Worm (Caenorhabditis elegans) whole organism, L4 larva: ENCODE data around the gene nas-3.

Source experiments
- D1046.2 ChIP-seq: fragments of 200-800 bp; sonication (Bioruptor generic); IDR thresholded peaks from 2 replicates; pipeline ENCODE4 v1.3.6; 2022; ENCODE audit warnings: missing genetic modification characterization, missing compliant biosample characterization
- F44E2.7 ChIP-seq: fragments of 200-800 bp; sonication (Bioruptor generic); IDR thresholded peaks from 2 replicates; pipeline ENCODE4 v2.1.2; 2022; ENCODE audit warnings: missing genetic modification characterization, missing compliant biosample characterization
- T20F7.1 ChIP-seq: fragments of 200-800 bp; sonication (Bioruptor generic); optimal IDR thresholded peaks from 2 replicates; lab custom pipeline; 2018; ENCODE audit warnings: mild to moderate bottlenecking, missing genetic modification characterization, missing compliant biosample characterization
- T26A8.4 ChIP-seq: fragments of 200-800 bp; sonication (Bioruptor generic); IDR thresholded peaks from 2 replicates; pipeline ENCODE4 v1.3.6; 2022; ENCODE audit warnings: missing genetic modification characterization, missing compliant biosample characterization
- aha-1 ChIP-seq: fragments of 150-350 bp; peaks from one replicate; lab custom pipeline; 2014; ENCODE audit warnings: missing biosample characterization, missing genetic modification characterization
- ama-1 ChIP-seq: fragments of 150-350 bp; optimal IDR thresholded peaks from 2 replicates; lab custom pipeline; 2014; ENCODE audit warnings: inconsistent platforms, mixed read lengths
- attf-4 ChIP-seq: sonication (generic microtip); optimal IDR thresholded peaks from 3 replicates; lab custom pipeline; 2017; ENCODE audit warnings: missing biosample characterization, missing genetic modification characterization
- ceh-20 ChIP-seq: fragments of 200-800 bp; sonication (Bioruptor generic); IDR thresholded peaks from 2 replicates; pipeline ENCODE4 v1.3.6; 2022; ENCODE audit warnings: missing genetic modification reagents, missing genetic modification characterization, missing compliant biosample characterization
- ces-1 ChIP-seq: fragments of 150-350 bp; sonication (generic microtip); optimal IDR thresholded peaks from 4 replicates; lab custom pipeline; 2014; ENCODE audit warnings: missing biosample characterization, missing genetic modification reagents, missing genetic modification characterization
- daf-12 ChIP-seq: fragments of 150-350 bp; optimal IDR thresholded peaks from 2 replicates; lab custom pipeline; 2014; ENCODE audit warnings: missing biosample characterization, missing genetic modification reagents, missing genetic modification characterization
- daf-16 ChIP-seq, 3 experiments: sonication (generic microtip); optimal IDR thresholded peaks; 2 replicates each; lab custom pipeline; 2016 to 2017; ENCODE audit warnings: missing genetic modification characterization in 3 of 3, missing genetic modification reagents in 3 of 3, mild to moderate bottlenecking in 2 of 3, missing compliant biosample characterization in 2 of 3, missing biosample characterization in 1 of 3, moderate library complexity in 1 of 3
- dve-1 ChIP-seq: sonication (generic microtip); optimal IDR thresholded peaks from 2 replicates; lab custom pipeline; 2017; ENCODE audit warnings: antibody characterized with exemption, mild to moderate bottlenecking, missing genetic modification characterization, missing compliant biosample characterization; ENCODE audit not compliant: insufficient read depth
- egl-27 ChIP-seq: sonication (generic microtip); optimal IDR thresholded peaks from 3 replicates; lab custom pipeline; 2017; ENCODE audit warnings: missing biosample characterization, missing genetic modification reagents, missing genetic modification characterization
- fkh-10 ChIP-seq: fragments of 150-350 bp; optimal IDR thresholded peaks from 2 replicates; lab custom pipeline; 2014; ENCODE audit warnings: missing biosample characterization, missing genetic modification reagents, missing genetic modification characterization
- gei-8 ChIP-seq: fragments of 200-800 bp; sonication (Bioruptor generic); optimal IDR thresholded peaks from 2 replicates; lab custom pipeline; 2018; ENCODE audit warnings: mild to moderate bottlenecking, missing genetic modification characterization, missing compliant biosample characterization
- hif-1 ChIP-seq, 2 experiments: sonication (generic microtip); optimal IDR thresholded peaks; 2 replicates each; lab custom pipeline; 2016 to 2017; ENCODE audit warnings: missing compliant biosample characterization in 2 of 2, missing genetic modification characterization in 2 of 2, missing genetic modification reagents in 2 of 2, missing genotype in 2 of 2, mild to moderate bottlenecking in 1 of 2
- hlh-11 ChIP-seq: fragments of 200-800 bp; sonication (Bioruptor generic); optimal IDR thresholded peaks from 2 replicates; lab custom pipeline; 2018; ENCODE audit warnings: mild to moderate bottlenecking, missing genetic modification characterization, missing compliant biosample characterization
- hlh-30 ChIP-seq: sonication (generic microtip); optimal IDR thresholded peaks from 2 replicates; lab custom pipeline; 2017; ENCODE audit warnings: antibody characterized with exemption, mild to moderate bottlenecking, missing genetic modification characterization, missing compliant biosample characterization; ENCODE audit not compliant: insufficient read depth
- hmg-1.1 ChIP-seq: fragments of 200-800 bp; sonication (Bioruptor generic); IDR thresholded peaks from 2 replicates; pipeline ENCODE4 v1.3.6; 2022; ENCODE audit warnings: missing genetic modification reagents, missing genetic modification characterization, missing compliant biosample characterization
- jun-1 ChIP-seq: fragments of 150-350 bp; optimal IDR thresholded peaks from 2 replicates; lab custom pipeline; 2014; ENCODE audit warnings: missing biosample characterization, missing genetic modification reagents, missing genetic modification characterization
- lim-7 ChIP-seq: fragments of 200-800 bp; sonication (Bioruptor generic); IDR thresholded peaks from 2 replicates; pipeline ENCODE4 v1.3.6; 2022; ENCODE audit warnings: missing genetic modification characterization, missing compliant biosample characterization
- lin-29 ChIP-seq: fragments of 200-800 bp; sonication (Bioruptor generic); IDR thresholded peaks from 2 replicates; pipeline ENCODE4 v1.3.6; 2022; ENCODE audit warnings: missing genetic modification reagents, missing genetic modification characterization, missing compliant biosample characterization
- lin-38 ChIP-seq: fragments of 200-800 bp; sonication (Bioruptor generic); IDR thresholded peaks from 2 replicates; pipeline ENCODE4 v1.3.6; 2022; ENCODE audit warnings: missing genetic modification reagents, missing genetic modification characterization, missing compliant biosample characterization
- lin-39 ChIP-seq: fragments of 150-350 bp; optimal IDR thresholded peaks from 2 replicates; lab custom pipeline; 2014; ENCODE audit warnings: missing biosample characterization, missing genetic modification reagents, missing genetic modification characterization
- lsy-2 ChIP-seq, 2 experiments: fragments of 150-350 bp in 1 of 2; sonication (generic microtip) in 1 of 2; optimal IDR thresholded peaks; 2 replicates each; lab custom pipeline; 2014 to 2017; ENCODE audit warnings: missing biosample characterization in 2 of 2, missing genetic modification characterization in 2 of 2
- madf-9 ChIP-seq: fragments of 200-800 bp; sonication (Bioruptor generic); conservative IDR thresholded peaks from 2 replicates; pipeline ENCODE4 v1.3.6; 2022; ENCODE audit warnings: missing genetic modification reagents, missing genetic modification characterization, missing compliant biosample characterization
- mdt-29 ChIP-seq: fragments of 200-800 bp; sonication (Bioruptor generic); IDR thresholded peaks from 2 replicates; pipeline ENCODE4 v1.3.6; 2022; ENCODE audit warnings: missing genetic modification reagents, missing genetic modification characterization, missing compliant biosample characterization
- mxl-2 ChIP-seq: fragments of 200-800 bp; sonication (Bioruptor generic); conservative IDR thresholded peaks from 2 replicates; pipeline ENCODE4 v1.3.6; 2022; ENCODE audit warnings: missing genetic modification reagents, missing genetic modification characterization, missing compliant biosample characterization
- mxl-3 ChIP-seq: fragments of 200-800 bp; sonication (Bioruptor generic); optimal IDR thresholded peaks from 2 replicates; lab custom pipeline; 2018; ENCODE audit warnings: mild to moderate bottlenecking, missing genetic modification characterization, missing compliant biosample characterization
- nhr-102 ChIP-seq: sonication (generic microtip); optimal IDR thresholded peaks from 2 replicates; lab custom pipeline; 2016; ENCODE audit warnings: mild to moderate bottlenecking, missing genetic modification characterization, moderate library complexity, missing compliant biosample characterization
- nhr-11 ChIP-seq: fragments of 150-350 bp; optimal IDR thresholded peaks from 2 replicates; lab custom pipeline; 2014; ENCODE audit warnings: missing biosample characterization, missing genetic modification characterization
- nhr-28 ChIP-seq: fragments of 150-350 bp; optimal IDR thresholded peaks from 2 replicates; lab custom pipeline; 2014; ENCODE audit warnings: missing biosample characterization, missing genetic modification characterization
- nhr-77 ChIP-seq: fragments of 150-350 bp; optimal IDR thresholded peaks from 2 replicates; lab custom pipeline; 2014; ENCODE audit warnings: missing biosample characterization, missing genetic modification characterization
- pha-4 ChIP-seq, 2 experiments: fragments of 150-350 bp in 1 of 2; fragments of 200-800 bp in 1 of 2; sonication (Bioruptor generic) in 1 of 2; IDR thresholded peaks in 1 of 2; optimal IDR thresholded peaks in 1 of 2; 2 replicates each; pipeline versions ENCODE4 v1.3.6 to Lab custom; 2014 to 2022; ENCODE audit warnings: missing genetic modification characterization in 2 of 2, missing genetic modification reagents in 2 of 2, missing biosample characterization in 1 of 2, missing compliant biosample characterization in 1 of 2
- set-16 ChIP-seq: fragments of 200-800 bp; sonication (Bioruptor generic); IDR thresholded peaks from 2 replicates; pipeline ENCODE4 v1.3.6; 2022; ENCODE audit warnings: missing genetic modification reagents, missing genetic modification characterization, missing compliant biosample characterization
- spr-3 ChIP-seq: fragments of 200-800 bp; sonication (Bioruptor generic); optimal IDR thresholded peaks from 2 replicates; lab custom pipeline; 2018; ENCODE audit warnings: mild to moderate bottlenecking, missing genetic modification characterization, missing compliant biosample characterization
- tag-97 ChIP-seq: fragments of 200-800 bp; sonication (Bioruptor generic); IDR thresholded peaks from 2 replicates; pipeline ENCODE4 v1.3.6; 2022; ENCODE audit warnings: missing genetic modification characterization, missing compliant biosample characterization
- tra-1 ChIP-seq: fragments of 200-800 bp; sonication (Bioruptor generic); IDR thresholded peaks from 2 replicates; pipeline ENCODE4 v1.3.6; 2022; ENCODE audit warnings: missing genetic modification reagents, missing genetic modification characterization, missing compliant biosample characterization
- unc-39 ChIP-seq: sonication (generic microtip); optimal IDR thresholded peaks from 2 replicates; lab custom pipeline; 2017; ENCODE audit warnings: missing biosample characterization, missing genetic modification characterization
- vab-7 ChIP-seq: fragments of 200-800 bp; sonication (Bioruptor generic); IDR thresholded peaks from 2 replicates; pipeline ENCODE4 v1.3.6; 2022; ENCODE audit warnings: missing genetic modification reagents, missing genetic modification characterization, missing compliant biosample characterization
- zag-1 ChIP-seq: fragments of 150-350 bp; optimal IDR thresholded peaks from 2 replicates; lab custom pipeline; 2014; ENCODE audit warnings: missing biosample characterization, missing genetic modification characterization
- zip-11 ChIP-seq: fragments of 200-800 bp; sonication (Bioruptor generic); IDR thresholded peaks from 2 replicates; pipeline ENCODE4 v1.3.6; 2022; ENCODE audit warnings: missing genetic modification characterization, missing compliant biosample characterization
- zip-2 ChIP-seq: fragments of 150-350 bp; optimal IDR thresholded peaks from 2 replicates; lab custom pipeline; 2014; ENCODE audit warnings: missing biosample characterization, missing genetic modification characterization
- ztf-11 ChIP-seq: fragments of 150-350 bp; optimal IDR thresholded peaks from 2 replicates; lab custom pipeline; 2014; ENCODE audit warnings: missing biosample characterization, missing genetic modification characterization

nas-3 gene

ce11 chrV:9465529-9465928 lies 12.4 kb upstream of the nas-3 start:
- no peak for TF ChIP-seq zip-2
- no peak for TF ChIP-seq gei-8 (GFP tag; lab: Kevin White, UChicago)
- no peak for TF ChIP-seq mdt-29 (GFP tag; lab: Robert Waterston, UW)
- no peak for TF ChIP-seq F44E2.7 (GFP tag; lab: Robert Waterston, UW)
- TF ChIP-seq lim-7 (GFP tag; lab: Robert Waterston, UW): no peak
- no peak for TF ChIP-seq lsy-2 (tag; optimal IDR thresholded peaks at IDR 0.05; lab: Kevin White, UChicago)
- no peak for TF ChIP-seq jun-1 (tag; lab: Kevin White, UChicago)

- TF ChIP-seq ama-1 (lab: Kevin White, UChicago): no peak
- TF ChIP-seq lin-29 (GFP tag; lab: Robert Waterston, UW): no peak
- no peak for TF ChIP-seq nhr-11 (tag; lab: Kevin White, UChicago)
- TF ChIP-seq mxl-2 (GFP tag; lab: Robert Waterston, UW): no peak
- TF ChIP-seq lsy-2 (tag; optimal IDR thresholded peaks at IDR 0.05; lab: Kevin White, UChicago): no peak
- no peak for TF ChIP-seq lin-38 (GFP tag; lab: Robert Waterston, UW)
- TF ChIP-seq hif-1 (tag; optimal IDR thresholded peaks at IDR 0.05; lab: Kevin White, UChicago): no peak
- TF ChIP-seq ces-1 (GFP tag; lab: Kevin White, UChicago): no peak
- TF ChIP-seq F44E2.7 (GFP tag; lab: Robert Waterston, UW): no peak
- TF ChIP-seq nhr-102 (tag; lab: Kevin White, UChicago): no peak
- no peak for TF ChIP-seq T26A8.4 (GFP tag; lab: Robert Waterston, UW)
- no peak for TF ChIP-seq lin-39 (tag; lab: Kevin White, UChicago)
- no peak for TF ChIP-seq vab-7 (GFP tag; lab: Robert Waterston, UW)
- TF ChIP-seq, all 104 proteins: peak for 0
Observed at ce11 chrV:9471675-9472074, 6.3 kb upstream of the nas-3 start, which contains the start of gene flp-6. Gene flp-6 (plus strand): TSS chrV:9471975.

- TF ChIP-seq zip-11 (no peak), fkh-10 (no peak), ztf-11 (tag; lab: Kevin White, UChicago) (no peak), ces-1 (GFP tag; lab: Kevin White, UChicago) (no peak), daf-12 (tag; lab: Kevin White, UChicago) (no peak), lin-29 (GFP tag; lab: Robert Waterston, UW) (no peak), dve-1 (tag; lab: Kevin White, UChicago) (no peak), tra-1 (GFP tag; lab: Robert Waterston, UW) (no peak), tag-97 (GFP tag; lab: Robert Waterston, UW) (no peak), T20F7.1 (GFP tag; lab: Kevin White, UChicago) (no peak), attf-4 (tag; lab: Kevin White, UChicago) (no peak), pha-4 (GFP tag; IDR thresholded peaks at IDR 0.05; lab: Robert Waterston, UW) (no peak), pha-4 (tag; optimal IDR thresholded peaks at IDR 0.05; lab: Kevin White, UChicago) (no peak), daf-16 (GFP tag; optimal IDR thresholded peaks at IDR 0.05; lab: Kevin White, UChicago) (no peak), daf-16 (tag; optimal IDR thresholded peaks at IDR 0.05; lab: Kevin White, UChicago) (no peak), madf-9 (GFP tag; lab: Robert Waterston, UW) (no peak), mxl-3 (GFP tag; lab: Kevin White, UChicago) (no peak), D1046.2 (GFP tag; lab: Robert Waterston, UW) (no peak), unc-39 (no peak)
Observed at ce11 chrV:9473924-9474323, 4.0 kb upstream of the nas-3 start.

ce11 chrV:9480566-9480965 lies 2.6 kb downstream of the nas-3 start, which contains the start of gene K06A4.6:
Gene K06A4.6 (minus strand): TSS chrV:9480666.
- TF ChIP-seq hlh-11 (tag; lab: Kevin White, UChicago) (no peak), spr-3 (no peak), fkh-10 (no peak), mxl-3 (GFP tag; lab: Kevin White, UChicago) (no peak), nhr-77 (tag; lab: Kevin White, UChicago) (no peak), ceh-20 (GFP tag; lab: Robert Waterston, UW) (no peak), hlh-30 (tag; lab: Kevin White, UChicago) (no peak), egl-27 (tag; lab: Kevin White, UChicago) (no peak), nhr-28 (tag; lab: Kevin White, UChicago) (no peak), hmg-1.1 (GFP tag; lab: Robert Waterston, UW) (no peak), zag-1 (tag; lab: Kevin White, UChicago) (no peak), set-16 (GFP tag; lab: Robert Waterston, UW) (peak; percentile 43; the same call in 1 of the 2 replicates), aha-1 (tag; lab: Kevin White, UChicago) (peak; percentile 43)
